Fruit fly (Drosophila melanogaster): ENCODE data around the gene mtd.

The mtd gene

DNA sequence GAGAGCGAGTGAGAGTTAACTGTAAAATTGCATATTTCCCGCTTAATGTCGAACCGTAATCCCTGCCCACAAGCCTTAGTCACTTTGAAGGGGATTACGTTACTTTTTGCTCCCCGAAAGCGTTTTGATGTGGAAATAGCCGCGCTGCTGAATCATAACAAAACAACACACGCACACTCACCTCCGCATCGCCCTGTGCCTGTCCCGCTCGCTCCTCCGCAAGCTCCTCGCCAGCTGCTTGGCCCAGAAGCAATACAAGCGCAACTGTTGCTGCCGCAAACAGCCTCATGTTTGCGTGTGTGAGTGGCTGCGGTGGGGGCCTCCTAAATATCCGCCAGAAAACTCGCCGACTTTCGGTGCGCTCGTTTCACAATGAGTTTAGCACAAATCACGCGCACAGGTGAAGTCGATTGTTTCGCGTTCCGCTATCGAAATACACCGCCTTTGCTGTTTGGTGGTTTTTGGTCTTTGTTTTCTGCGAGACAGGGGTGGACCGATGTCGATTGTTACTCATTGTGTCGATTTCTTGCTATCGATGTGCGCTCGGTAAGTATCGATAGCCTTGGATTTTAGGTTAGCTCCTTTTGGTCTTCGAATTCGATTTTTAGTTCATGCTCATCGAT, 98.9 kb downstream of the mtd start, which contains the start of gene CtsF (continued):
- TF ChIP-seq CG6792 (GFP tag; optimal IDR thresholded peaks at IDR 0.05) (no peak), vri (GFP tag; optimal IDR thresholded peaks at IDR 0.05) (peak; percentile 34), dac (GFP tag; optimal IDR thresholded peaks at IDR 0.05) (no peak), fd59A (GFP tag; optimal IDR thresholded peaks at IDR 0.05) (no peak), Eip93F (GFP tag; optimal IDR thresholded peaks at IDR 0.05) (no peak), spab (GFP tag; optimal IDR thresholded peaks at IDR 0.05) (no peak), CG11762 (GFP tag; optimal IDR thresholded peaks at IDR 0.05; ENCODE audit: insufficient read depth) (no peak), CG15336 (GFP tag; IDR thresholded peaks at IDR 0.05) (peak; percentile 32; the same call in 1 of the 2 replicates)

DNA sequence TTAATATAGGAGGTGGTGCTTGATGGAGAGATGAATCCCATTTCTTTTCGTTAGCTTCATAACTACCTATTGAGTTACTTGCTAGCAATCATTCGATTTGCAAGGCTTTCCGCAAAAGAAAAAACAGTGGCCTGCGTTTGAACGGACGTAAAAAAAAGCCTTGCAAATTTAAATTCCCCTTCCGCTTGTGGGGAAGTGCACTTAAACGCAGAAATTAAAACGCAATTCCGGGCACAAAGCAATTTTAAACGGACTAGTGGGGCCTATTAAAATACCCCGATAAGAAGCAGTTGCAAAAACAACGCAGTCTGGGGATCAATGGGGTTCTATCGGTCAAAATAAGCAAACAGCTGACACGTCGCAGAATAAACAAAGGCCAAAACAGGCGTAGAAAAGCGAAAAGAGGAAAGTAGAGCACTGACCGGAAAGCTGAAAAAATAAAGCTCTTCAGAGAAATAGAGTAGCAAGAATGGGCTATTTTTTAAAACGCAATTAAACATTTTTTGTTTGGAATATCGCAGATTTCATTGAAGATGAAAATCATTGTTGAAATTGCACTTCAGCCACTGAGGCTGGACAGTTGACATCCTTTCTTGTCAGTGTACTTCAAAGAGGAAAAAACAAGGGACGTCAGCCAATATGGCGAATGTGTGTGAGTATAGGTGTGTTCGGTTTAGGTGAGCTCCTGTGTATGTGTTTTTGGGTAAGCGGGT, 99.6 kb downstream of the mtd start:
- TF ChIP-seq net (GFP tag; optimal IDR thresholded peaks at IDR 0.05) (peak; percentile 65), Ets96B (tag; optimal IDR thresholded peaks at IDR 0.05) (peak; percentile 72), dsx (GFP tag; optimal IDR thresholded peaks at IDR 0.05; ENCODE audit: poor library complexity, severe bottlenecking) (peak; percentile 7), CG9139 (GFP tag; optimal IDR thresholded peaks at IDR 0.05) (peak; percentile 11), svp (GFP tag) (peak; percentile 82), CG6276 (GFP tag; optimal IDR thresholded peaks at IDR 0.05) (peak; percentile 38), lz (GFP tag; optimal IDR thresholded peaks at IDR 0.05) (peak; percentile 48), fd59A (GFP tag; optimal IDR thresholded peaks at IDR 0.05) (peak; percentile 25), CG8119 (GFP tag; IDR thresholded peaks at IDR 0.05) (peak; percentile 73; the same call in 2 of the 3 replicates), topi (GFP tag; optimal IDR thresholded peaks at IDR 0.05) (peak; percentile 61), CG1621 (tag; optimal IDR thresholded peaks at IDR 0.05) (peak; percentile 37), CG8319 (GFP tag; optimal IDR thresholded peaks at IDR 0.05) (peak; percentile 54), Ets21C (GFP tag; optimal IDR thresholded peaks at IDR 0.05) (peak; percentile 7), Met (GFP tag; optimal IDR thresholded peaks at IDR 0.05) (peak; percentile 61), spab (GFP tag; optimal IDR thresholded peaks at IDR 0.05) (peak; percentile 24), vri (GFP tag; optimal IDR thresholded peaks at IDR 0.05) (peak; percentile 54), Blimp-1 (GFP tag; optimal IDR thresholded peaks at IDR 0.05) (no peak), Sox102F (GFP tag; optimal IDR thresholded peaks at IDR 0.05) (peak; percentile 57), Eip93F (GFP tag; optimal IDR thresholded peaks at IDR 0.05) (peak; percentile 14), cyc (GFP tag; optimal IDR thresholded peaks at IDR 0.05) (peak; percentile 66), eg (GFP tag; IDR thresholded peaks at IDR 0.05) (peak; percentile 77), CG16779 (tag; optimal IDR thresholded peaks at IDR 0.05) (peak; percentile 43), salr (GFP tag; optimal IDR thresholded peaks at IDR 0.05) (peak; percentile 29 to 61), CG15336 (GFP tag; IDR thresholded peaks at IDR 0.05) (peak; percentile 63), CG6808 (GFP tag; optimal IDR thresholded peaks at IDR 0.05) (peak; percentile 31), CG31627 (GFP tag; optimal IDR thresholded peaks at IDR 0.05) (peak; percentile 66), CG6163 (GFP tag; IDR thresholded peaks at IDR 0.05) (peak; percentile 82), fkh (GFP tag; optimal IDR thresholded peaks at IDR 0.05) (no peak), CG3919 (GFP tag; optimal IDR thresholded peaks at IDR 0.05) (peak; percentile 78), CG8632 (GFP tag; optimal IDR thresholded peaks at IDR 0.05) (peak; percentile 27), Hr38 (GFP tag; optimal IDR thresholded peaks at IDR 0.05) (no peak), Lpt (GFP tag; optimal IDR thresholded peaks at IDR 0.05) (peak; percentile 55), CG11294 (GFP tag; IDR thresholded peaks at IDR 0.05) (no peak), CG7368 (GFP tag; optimal IDR thresholded peaks at IDR 0.05) (peak; percentile 54), CG10631 (GFP tag; optimal IDR thresholded peaks at IDR 0.05) (peak; percentile 68), CG6854 (GFP tag; optimal IDR thresholded peaks at IDR 0.05) (no peak), Eip78C (GFP tag) (peak; percentile 81), CG6792 (GFP tag; optimal IDR thresholded peaks at IDR 0.05) (peak; percentile 57), dac (GFP tag; optimal IDR thresholded peaks at IDR 0.05) (peak; percentile 62), achi (GFP tag; optimal IDR thresholded peaks at IDR 0.05) (peak; percentile 60), Smox (GFP tag; optimal IDR thresholded peaks at IDR 0.05) (peak; percentile 61), Hr39 (GFP tag; optimal IDR thresholded peaks at IDR 0.05) (peak; percentile 71), Sox14 (GFP tag; optimal IDR thresholded peaks at IDR 0.05) (peak; percentile 47), CG3032 (tag; optimal IDR thresholded peaks at IDR 0.05) (peak; percentile 54), Eip75B (GFP tag; optimal IDR thresholded peaks at IDR 0.05) (peak; percentile 62)
